Worm (Caenorhabditis elegans): ENCODE results near the gene ZK131.11.

ce11 chrII:13788813-13789212, 3.2 kb upstream of the ZK131.11 start:
- TF ChIP-seq bed-3 (GFP tag; optimal IDR thresholded peaks at IDR 0.05) (no peak), nhr-12 (tag; optimal IDR thresholded peaks at IDR 0.05) (no peak), unc-39 (tag; optimal IDR thresholded peaks at IDR 0.05) (no peak)
